Worm (Caenorhabditis elegans): ENCODE data around the gene sna-2.

Gene sna-2

DNA sequence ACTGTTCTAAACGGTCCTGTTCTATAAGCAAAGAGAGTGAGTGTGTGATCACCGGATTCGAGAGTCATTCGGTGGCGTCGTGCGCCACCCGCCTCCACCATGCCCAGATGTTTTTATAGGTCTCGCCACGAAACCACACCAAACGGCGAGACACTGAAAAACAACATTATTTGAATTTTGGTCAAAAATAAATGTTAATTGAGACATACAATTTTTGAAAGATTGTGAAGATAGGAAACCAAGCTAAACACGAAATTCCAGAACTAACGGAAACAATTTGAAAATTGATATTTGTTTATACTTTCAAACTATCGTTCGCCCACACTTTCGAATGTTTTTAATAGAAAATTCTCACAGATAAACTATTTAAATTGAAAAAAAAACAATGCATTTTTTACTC, 47.0 kb upstream of the sna-2 start, which contains the start of gene catp-6:
TSS of gene catp-6 (minus strand) at position 101 of the 400 bp plus-strand sequence.
- TF ChIP-seq sea-2 (GFP tag; optimal IDR thresholded peaks at IDR 0.05) = no peak
- no peak for TF ChIP-seq unc-62 (GFP tag; optimal IDR thresholded peaks at IDR 0.05)
- no peak for TF ChIP-seq lin-39 (tag; optimal IDR thresholded peaks at IDR 0.05)
- TF ChIP-seq ZK546.5 (tag; optimal IDR thresholded peaks at IDR 0.05) = no peak
- no peak for TF ChIP-seq nhr-12 (tag; optimal IDR thresholded peaks at IDR 0.05)
- TF ChIP-seq fos-1 (tag; optimal IDR thresholded peaks at IDR 0.05) = no peak
- TF ChIP-seq nhr-11 (tag; optimal IDR thresholded peaks at IDR 0.05) = no peak
- TF ChIP-seq unc-39 (tag; optimal IDR thresholded peaks at IDR 0.05) = no peak
- TF ChIP-seq ceh-16 (tag; optimal IDR thresholded peaks at IDR 0.05) = no peak
- no peak for TF ChIP-seq nhr-237 (tag; optimal IDR thresholded peaks at IDR 0.05)
- no peak for TF ChIP-seq skn-1 (tag; optimal IDR thresholded peaks at IDR 0.05)
- TF ChIP-seq jun-1 (tag; optimal IDR thresholded peaks at IDR 0.05) = no peak
- TF ChIP-seq nhr-67 (tag; optimal IDR thresholded peaks at IDR 0.05) = no peak
- TF ChIP-seq ceh-9 (tag; optimal IDR thresholded peaks at IDR 0.05) = no peak

- TF ChIP-seq ceh-28 (tag; optimal IDR thresholded peaks at IDR 0.05) (no peak), nhr-25 (tag; optimal IDR thresholded peaks at IDR 0.05) (no peak), nhr-23 (tag; optimal IDR thresholded peaks at IDR 0.05) (no peak), ZK546.5 (tag; optimal IDR thresholded peaks at IDR 0.05) (no peak), jun-1 (tag; optimal IDR thresholded peaks at IDR 0.05) (no peak), unc-39 (tag; optimal IDR thresholded peaks at IDR 0.05) (no peak), ztf-4 (tag; optimal IDR thresholded peaks at IDR 0.05) (no peak), zag-1 (tag; optimal IDR thresholded peaks at IDR 0.05) (no peak), nhr-28 (tag; optimal IDR thresholded peaks at IDR 0.05) (no peak), lin-15B (tag; optimal IDR thresholded peaks at IDR 0.05) (no peak), pqm-1 (tag; optimal IDR thresholded peaks at IDR 0.05) (no peak), nhr-76 (tag; optimal IDR thresholded peaks at IDR 0.05) (no peak), ceh-82 (tag; optimal IDR thresholded peaks at IDR 0.05) (no peak), fkh-10 (GFP tag; optimal IDR thresholded peaks at IDR 0.05) (no peak), eor-1 (tag; optimal IDR thresholded peaks at IDR 0.05) (no peak), nfya-1 (tag; optimal IDR thresholded peaks at IDR 0.05; ENCODE audit: insufficient read depth) (no peak), ceh-9 (tag; optimal IDR thresholded peaks at IDR 0.05) (no peak), aly-2 (tag; optimal IDR thresholded peaks at IDR 0.05) (no peak)
These were observed 45.2 kb upstream of the sna-2 start for ce11 chrIV:9822585-9822984.

- TF ChIP-seq aly-2 (tag; optimal IDR thresholded peaks at IDR 0.05) (no peak), nhr-237 (tag; optimal IDR thresholded peaks at IDR 0.05) (no peak), nfya-1 (tag; optimal IDR thresholded peaks at IDR 0.05; ENCODE audit: insufficient read depth) (no peak), nhr-28 (tag; optimal IDR thresholded peaks at IDR 0.05) (no peak), nhr-23 (tag; optimal IDR thresholded peaks at IDR 0.05) (peak; percentile 40), ztf-4 (tag; optimal IDR thresholded peaks at IDR 0.05) (no peak)
These were observed 44.2 kb upstream of the sna-2 start, which contains the start of gene col-123 for ce11 chrIV:9821621-9822020. Gene col-123, plus strand, starts transcription at chrIV:9821921.

DNA sequence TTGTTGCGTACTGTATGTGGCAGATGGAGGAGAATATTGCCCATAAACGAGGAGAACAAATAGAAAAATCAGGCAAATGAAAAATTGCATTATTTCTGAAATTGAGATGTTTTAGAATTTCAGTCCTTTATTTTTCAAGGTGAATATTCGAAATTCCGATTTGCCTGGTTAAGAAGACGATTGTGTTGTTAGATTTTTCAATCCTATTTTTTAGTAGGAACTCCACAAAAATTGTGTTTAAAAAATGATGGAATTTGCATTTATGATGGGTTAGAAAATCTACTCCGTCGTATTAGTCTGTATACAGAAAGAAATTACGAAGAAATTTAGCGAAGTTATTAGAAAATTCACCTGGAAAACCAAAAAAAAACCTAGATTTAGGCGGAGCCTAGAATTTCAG, 38.0 kb upstream of the sna-2 start, which contains the start of gene egl-20:
TSS of gene egl-20 (minus strand) at position 101 of the 400 bp plus-strand sequence.
- TF ChIP-seq ceh-28 (tag; optimal IDR thresholded peaks at IDR 0.05) = no peak
- TF ChIP-seq nhr-23 (tag; optimal IDR thresholded peaks at IDR 0.05) = no peak
- TF ChIP-seq nhr-237 (tag; optimal IDR thresholded peaks at IDR 0.05) = no peak
- TF ChIP-seq nhr-25 (tag; optimal IDR thresholded peaks at IDR 0.05) = no peak
- TF ChIP-seq ceh-16 (tag; optimal IDR thresholded peaks at IDR 0.05) = no peak
- TF ChIP-seq daf-12 (tag; optimal IDR thresholded peaks at IDR 0.05) = no peak
- no peak for TF ChIP-seq nhr-28 (tag; optimal IDR thresholded peaks at IDR 0.05)
- TF ChIP-seq R02D3.7 (tag; optimal IDR thresholded peaks at IDR 0.05) = no peak
- TF ChIP-seq elt-1 (tag; optimal IDR thresholded peaks at IDR 0.05) = no peak
- no peak for TF ChIP-seq nhr-12 (tag; optimal IDR thresholded peaks at IDR 0.05)
- no peak for TF ChIP-seq ztf-4 (tag; optimal IDR thresholded peaks at IDR 0.05)
- no peak for TF ChIP-seq elt-2 (tag; optimal IDR thresholded peaks at IDR 0.05)
- TF ChIP-seq nhr-67 (tag; optimal IDR thresholded peaks at IDR 0.05) = no peak
- TF ChIP-seq hmg-11 (tag; optimal IDR thresholded peaks at IDR 0.05) = no peak
- TF ChIP-seq snpc-4 (tag; optimal IDR thresholded peaks at IDR 0.05) = no peak
- no peak for TF ChIP-seq pqm-1 (tag; optimal IDR thresholded peaks at IDR 0.05)
- TF ChIP-seq ztf-11 (tag; optimal IDR thresholded peaks at IDR 0.05) = no peak

DNA sequence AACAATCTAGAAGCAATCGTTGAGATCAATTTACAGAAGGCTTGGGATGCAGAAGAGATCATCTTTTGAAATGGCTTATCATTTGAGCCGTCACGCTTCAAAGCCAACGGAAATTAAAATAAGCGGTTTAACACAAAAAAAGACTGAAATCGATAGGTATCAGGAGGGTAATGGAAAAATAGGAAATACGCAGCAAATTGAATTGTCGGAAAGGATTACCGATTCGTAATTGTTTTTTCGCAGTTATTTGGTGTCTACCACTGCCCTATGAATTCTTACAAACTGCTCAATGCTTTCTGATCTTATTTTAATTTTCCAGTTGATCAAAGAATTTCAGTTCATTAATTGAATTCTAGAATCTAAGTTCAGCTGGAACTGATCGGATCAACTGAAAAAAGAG, 34.1 kb upstream of the sna-2 start:
- no peak for TF ChIP-seq nhr-25 (tag; optimal IDR thresholded peaks at IDR 0.05)
- TF ChIP-seq nhr-28 (tag; optimal IDR thresholded peaks at IDR 0.05) = no peak
- no peak for TF ChIP-seq snpc-4 (tag; optimal IDR thresholded peaks at IDR 0.05)
- TF ChIP-seq mdl-1 (tag; optimal IDR thresholded peaks at IDR 0.05) = no peak
- no peak for TF ChIP-seq pha-4 (tag; optimal IDR thresholded peaks at IDR 0.05)
- TF ChIP-seq ztf-11 (tag; optimal IDR thresholded peaks at IDR 0.05) = no peak
- no peak for TF ChIP-seq elt-3 (tag; optimal IDR thresholded peaks at IDR 0.05)
- TF ChIP-seq egl-27 (tag; optimal IDR thresholded peaks at IDR 0.05) = no peak
- no peak for TF ChIP-seq egl-5 (tag; optimal IDR thresholded peaks at IDR 0.05)
- no peak for TF ChIP-seq skn-1 (tag; optimal IDR thresholded peaks at IDR 0.05)
- no peak for TF ChIP-seq ztf-4 (tag; optimal IDR thresholded peaks at IDR 0.05)

All from whole organism, L3 larva.